Fruit fly (Drosophila melanogaster): Measurements from ENCODE around the gene BBS8.

Gene BBS8

DNA sequence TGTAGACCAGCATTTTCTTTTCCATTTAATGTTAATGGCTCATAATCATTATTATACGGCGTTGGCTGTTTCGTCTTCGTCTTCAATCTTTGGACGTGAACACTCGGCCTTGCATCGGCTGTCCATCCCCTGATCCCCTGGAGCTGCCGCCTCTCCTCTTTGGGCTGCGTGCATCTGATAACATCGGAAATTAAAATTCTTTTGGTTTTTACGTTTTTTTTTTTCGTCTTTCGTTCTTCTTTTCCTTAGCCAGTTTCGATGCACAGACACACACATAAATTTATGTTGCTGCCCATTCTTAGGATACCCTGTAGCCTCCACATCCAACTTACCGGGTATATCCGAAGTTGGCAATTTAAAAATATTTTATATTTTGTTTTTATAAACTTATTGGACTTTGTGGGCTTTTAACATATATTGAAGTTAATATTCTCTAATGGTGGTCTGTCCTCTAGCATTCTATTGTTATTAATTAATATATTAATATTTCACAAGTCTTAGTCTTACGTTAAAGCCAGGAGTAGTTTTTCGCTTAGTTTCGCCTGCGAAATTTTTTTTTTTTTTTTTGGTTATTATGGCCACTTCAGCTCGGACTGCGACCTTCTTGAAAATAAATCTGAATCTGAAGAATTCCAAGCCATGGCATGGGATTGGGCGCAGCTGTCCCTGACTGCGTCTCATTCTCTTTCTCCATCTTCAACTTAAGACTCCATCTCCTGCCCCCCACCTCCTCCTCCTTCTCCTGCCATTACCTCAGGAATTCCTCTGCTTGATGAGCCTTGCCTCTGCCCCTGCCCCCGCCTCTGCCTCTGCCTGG is 18.2 kb downstream of the BBS8 start (continued):
- TF ChIP-seq CG18262 (tag; optimal IDR thresholded peaks at IDR 0.05): peak; percentile 89
- TF ChIP-seq CG10267 (tag; optimal IDR thresholded peaks at IDR 0.05): peak; percentile 77
- TF ChIP-seq CG16813 (GFP tag; IDR thresholded peaks at IDR 0.05; ENCODE audit: partially characterized antibody): no peak
- TF ChIP-seq Bteb2 (GFP tag; optimal IDR thresholded peaks at IDR 0.05): no peak
- TF ChIP-seq gt (GFP tag; IDR thresholded peaks at IDR 0.05): no peak
- peak; percentile 96 for TF ChIP-seq dmrt11E (tag; optimal IDR thresholded peaks at IDR 0.05)
- TF ChIP-seq Xbp1 (GFP tag; optimal IDR thresholded peaks at IDR 0.05): peak; percentile 29
- TF ChIP-seq sens (GFP tag): peak; percentile 73
- 0 out of 2 replicates have a peak, but pooled peaks have one; percentile 26 for TF ChIP-seq chm (GFP tag; IDR thresholded peaks at IDR 0.05)
- peak; percentile 71 to 85 for TF ChIP-seq bsh (GFP tag; optimal IDR thresholded peaks at IDR 0.05)
- peak; percentile 2 for TF ChIP-seq CG2116 (GFP tag; optimal IDR thresholded peaks at IDR 0.05)
- TF ChIP-seq wek (GFP tag; optimal IDR thresholded peaks at IDR 0.05): no peak
- TF ChIP-seq CG33557 (GFP tag; optimal IDR thresholded peaks at IDR 0.05): peak; percentile 84
- TF ChIP-seq MESR4 (GFP tag; optimal IDR thresholded peaks at IDR 0.05): no peak
- TF ChIP-seq psq (GFP tag; optimal IDR thresholded peaks at IDR 0.05): peak; percentile 34
- TF ChIP-seq Sox102F (GFP tag; optimal IDR thresholded peaks at IDR 0.05): peak; percentile 12
- no peak for TF ChIP-seq Side (GFP tag; optimal IDR thresholded peaks at IDR 0.05)
- TF ChIP-seq p53 (GFP tag; optimal IDR thresholded peaks at IDR 0.05): no peak
- TF ChIP-seq B-H1 (GFP tag; IDR thresholded peaks at IDR 0.05): no peak
- no peak for TF ChIP-seq Dbx (GFP tag; IDR thresholded peaks at IDR 0.05)
- TF ChIP-seq D (optimal IDR thresholded peaks at IDR 0.05): no peak
- TF ChIP-seq D (GFP tag; optimal IDR thresholded peaks at IDR 0.05): peak; percentile 66
- TF ChIP-seq CG10209 (GFP tag; optimal IDR thresholded peaks at IDR 0.05): peak; percentile 37
- TF ChIP-seq D19B (GFP tag; optimal IDR thresholded peaks at IDR 0.05): peak; percentile 63
- TF ChIP-seq CG9215 (GFP tag; IDR thresholded peaks at IDR 0.05): no peak
- TF ChIP-seq NfI (GFP tag; optimal IDR thresholded peaks at IDR 0.05): no peak
- peak; percentile 9 for TF ChIP-seq CG18619 (GFP tag; optimal IDR thresholded peaks at IDR 0.05)
- TF ChIP-seq CG10979 (tag; optimal IDR thresholded peaks at IDR 0.05): peak; percentile 88
- TF ChIP-seq nerfin-1 (tag; optimal IDR thresholded peaks at IDR 0.05): no peak
- TF ChIP-seq ro (GFP tag; IDR thresholded peaks at IDR 0.05): no peak
- peak; percentile 14 for TF ChIP-seq PHDP (tag; optimal IDR thresholded peaks at IDR 0.05)
- TF ChIP-seq Deaf1 (tag; optimal IDR thresholded peaks at IDR 0.05): peak; percentile 5
- peak; percentile 21 for TF ChIP-seq twi (tag; optimal IDR thresholded peaks at IDR 0.05)
- peak; percentile 85 for TF ChIP-seq CG9727 (GFP tag; optimal IDR thresholded peaks at IDR 0.05)
- peak; percentile 82 for TF ChIP-seq CG14710 (tag; optimal IDR thresholded peaks at IDR 0.05)
- 0 out of 2 replicates have a peak, but pooled peaks have one; percentile 14 for TF ChIP-seq Drgx (GFP tag; IDR thresholded peaks at IDR 0.05)
- TF ChIP-seq CG31441 (GFP tag; IDR thresholded peaks at IDR 0.05): peak; percentile 66
- TF ChIP-seq az2 (GFP tag; optimal IDR thresholded peaks at IDR 0.05): peak; percentile 30
- peak; percentile 18; the same call in 1 of the 2 replicates for TF ChIP-seq lmd (GFP tag; IDR thresholded peaks at IDR 0.05)
- TF ChIP-seq tna (GFP tag; IDR thresholded peaks at IDR 0.05; ENCODE audit: partially characterized antibody): no peak
- TF ChIP-seq emc (GFP tag; optimal IDR thresholded peaks at IDR 0.05): no peak
- no peak for TF ChIP-seq Elba2 (GFP tag; optimal IDR thresholded peaks at IDR 0.05)
- TF ChIP-seq Lpt (GFP tag; optimal IDR thresholded peaks at IDR 0.05): no peak
- no peak for TF ChIP-seq br (optimal IDR thresholded peaks at IDR 0.05)
- peak; percentile 59 for TF ChIP-seq gsb-n (tag; optimal IDR thresholded peaks at IDR 0.05)
- TF ChIP-seq CG6813 (GFP tag; optimal IDR thresholded peaks at IDR 0.05): no peak
- TF ChIP-seq CG10959 (GFP tag; IDR thresholded peaks at IDR 0.05): peak; percentile 76
- no peak for TF ChIP-seq CG7372 (GFP tag; IDR thresholded peaks at IDR 0.05)
- peak; percentile 56 for TF ChIP-seq fd96Cb (tag; optimal IDR thresholded peaks at IDR 0.05)
